Fruit fly (Drosophila melanogaster) whole organism, embryonic: ENCODE data around the gene CG32712.

Experiments used
- Atf6 ChIP-seq: fragments of 200-800 bp; sonication (Bioruptor generic); IDR thresholded peaks from 2 replicates; pipeline ENCODE4 v1.3.6; 2022; ENCODE audit warnings: missing biosample characterization, missing genetic modification characterization
- CG10147 ChIP-seq: fragments of 200-800 bp; sonication (Bioruptor generic); optimal IDR thresholded peaks from 2 replicates; lab custom pipeline; 2019; ENCODE audit warnings: missing biosample characterization, mild to moderate bottlenecking, missing genetic modification characterization, moderate library complexity
- CG11504 ChIP-seq: fragments of 200-800 bp; sonication (Bioruptor generic); optimal IDR thresholded peaks from 3 replicates; lab custom pipeline; 2019; ENCODE audit warnings: missing biosample characterization, mild to moderate bottlenecking, missing genetic modification characterization, moderate library complexity
- CG12744 ChIP-seq: fragments of 200-800 bp; sonication (Bioruptor generic); optimal IDR thresholded peaks from 2 replicates; lab custom pipeline; 2016; ENCODE audit warnings: missing biosample characterization, missing genetic modification characterization
- CG16815 ChIP-seq: fragments of 200-800 bp; sonication (Bioruptor generic); optimal IDR thresholded peaks from 3 replicates; lab custom pipeline; 2017; ENCODE audit warnings: missing biosample characterization, mild to moderate bottlenecking, missing genetic modification characterization
- CG17829 ChIP-seq: fragments of 200-800 bp; optimal IDR thresholded peaks from 2 replicates; lab custom pipeline; 2019; ENCODE audit warnings: missing biosample characterization, mild to moderate bottlenecking, missing genetic modification characterization, moderate library complexity
- CG2120 ChIP-seq: fragments of 200-800 bp; sonication (Bioruptor generic); optimal IDR thresholded peaks from 3 replicates; lab custom pipeline; 2016; ENCODE audit warnings: missing biosample characterization, missing genetic modification characterization
- CG32532 ChIP-seq: fragments of 200-800 bp; sonication (Bioruptor generic); IDR thresholded peaks from 2 replicates; pipeline ENCODE4 v1.3.6; 2022; ENCODE audit warnings: missing biosample characterization, missing genetic modification characterization
- CG33213 ChIP-seq: fragments of 200-800 bp; sonication (Bioruptor generic); optimal IDR thresholded peaks from 3 replicates; lab custom pipeline; 2016; ENCODE audit warnings: missing biosample characterization, missing genetic modification characterization
- CG4424 ChIP-seq: fragments of 200-800 bp; sonication (Bioruptor generic); optimal IDR thresholded peaks from 3 replicates; lab custom pipeline; 2016; ENCODE audit warnings: missing biosample characterization, missing genetic modification characterization
- CG6254 ChIP-seq: fragments of 200-800 bp; sonication (Bioruptor generic); optimal IDR thresholded peaks from 3 replicates; lab custom pipeline; 2017; ENCODE audit warnings: mild to moderate bottlenecking, missing biosample characterization, missing genetic modification reagents, missing genetic modification characterization
- CG6689 ChIP-seq: fragments of 200-800 bp; sonication (Bioruptor generic); IDR thresholded peaks from 2 replicates; pipeline ENCODE4 v1.3.6; 2022; ENCODE audit warnings: missing biosample characterization, missing genetic modification characterization
- CG7271 ChIP-seq: fragments of 200-800 bp; sonication (Bioruptor generic); optimal IDR thresholded peaks from 2 replicates; lab custom pipeline; 2018; ENCODE audit warnings: missing biosample characterization, mild to moderate bottlenecking, missing genetic modification characterization, moderate library complexity
- CG7556 ChIP-seq: fragments of 200-800 bp; sonication (Bioruptor generic); optimal IDR thresholded peaks from 2 replicates; lab custom pipeline; 2017; ENCODE audit warnings: missing biosample characterization, mild to moderate bottlenecking, missing genetic modification characterization
- CG7987 ChIP-seq: fragments of 200-800 bp; sonication (Bioruptor generic); optimal IDR thresholded peaks from 2 replicates; lab custom pipeline; 2018; ENCODE audit warnings: missing biosample characterization, mild to moderate bottlenecking, missing genetic modification characterization, moderate library complexity
- Chrac-16 ChIP-seq: fragments of 200-800 bp; sonication (Bioruptor generic); optimal IDR thresholded peaks from 3 replicates; lab custom pipeline; 2016; ENCODE audit warnings: missing biosample characterization, missing genetic modification characterization
- D ChIP-seq, 2 experiments: fragments of 200-800 bp in 1 of 2; fragments of >200 bp in 1 of 2; sonication (Bioruptor generic) in 1 of 2; optimal IDR thresholded peaks; 2 replicates in 1 of 2; 3 replicates in 1 of 2; lab custom pipeline; 2017; ENCODE audit warnings: mild to moderate bottlenecking in 1 of 2, missing biosample characterization in 1 of 2, missing genetic modification characterization in 1 of 2, missing genetic modification reagents in 1 of 2
- Dad ChIP-seq: fragments of 200-800 bp; sonication (Bioruptor generic); optimal IDR thresholded peaks from 3 replicates; lab custom pipeline; 2016; ENCODE audit warnings: missing biosample characterization, missing genetic modification characterization
- Dp ChIP-seq: fragments of 200-800 bp; sonication (Bioruptor generic); optimal IDR thresholded peaks from 2 replicates; lab custom pipeline; 2018; ENCODE audit warnings: missing biosample characterization, mild to moderate bottlenecking, missing genetic modification characterization, moderate library complexity
- Gsc ChIP-seq: fragments of 200-800 bp; sonication (Bioruptor generic); IDR thresholded peaks from 2 replicates; pipeline ENCODE4 v1.3.6; 2022; ENCODE audit warnings: missing biosample characterization, missing genetic modification characterization
- MTF-1 ChIP-seq: fragments of 200-800 bp; sonication (Bioruptor generic); optimal IDR thresholded peaks from 2 replicates; lab custom pipeline; 2018; ENCODE audit warnings: missing biosample characterization, mild to moderate bottlenecking, missing genetic modification characterization, borderline replicate concordance
- Myb ChIP-seq: fragments of 200-800 bp; sonication (Bioruptor generic); optimal IDR thresholded peaks from 2 replicates; lab custom pipeline; 2016; ENCODE audit warnings: missing biosample characterization, missing genetic modification characterization
- NFAT ChIP-seq: fragments of 200-800 bp; sonication (Bioruptor generic); IDR thresholded peaks from 2 replicates; pipeline ENCODE4 v1.3.6; 2022; ENCODE audit warnings: missing biosample characterization, missing genetic modification characterization
- Nf-YC ChIP-seq: fragments of 200-800 bp; optimal IDR thresholded peaks from 3 replicates; lab custom pipeline; 2019; ENCODE audit warnings: missing biosample characterization, mild to moderate bottlenecking, missing genetic modification characterization, moderate library complexity
- Poxn ChIP-seq: fragments of 200-800 bp; sonication (Bioruptor generic); IDR thresholded peaks from 2 replicates; pipeline ENCODE4 v1.3.6; 2022; ENCODE audit warnings: missing biosample characterization, missing genetic modification characterization
- Sox102F ChIP-seq: fragments of 200-800 bp; sonication (Bioruptor generic); optimal IDR thresholded peaks from 2 replicates; lab custom pipeline; 2018; ENCODE audit warnings: missing biosample characterization, mild to moderate bottlenecking, missing genetic modification characterization, moderate library complexity
- Trl ChIP-seq, 3 experiments: fragments of >200 bp in 2 of 3; fragments of 200-800 bp in 1 of 3; sonication (Bioruptor generic) in 1 of 3; optimal IDR thresholded peaks; 2 replicates in 1 of 3; 3 replicates in 2 of 3; lab custom pipeline; 2016 to 2017; ENCODE audit warnings: missing biosample characterization in 1 of 3, missing genetic modification characterization in 1 of 3
- YL-1 ChIP-seq: fragments of 200-800 bp; sonication (Bioruptor generic); optimal IDR thresholded peaks from 3 replicates; lab custom pipeline; 2017; ENCODE audit warnings: missing biosample characterization, mild to moderate bottlenecking, missing genetic modification characterization
- ac ChIP-seq: fragments of 200-800 bp; sonication (Bioruptor generic); optimal IDR thresholded peaks from 3 replicates; lab custom pipeline; 2017; ENCODE audit warnings: missing biosample characterization, mild to moderate bottlenecking, missing genetic modification characterization
- bcd ChIP-seq: fragments of 200-800 bp; sonication (Bioruptor generic); optimal IDR thresholded peaks from 2 replicates; lab custom pipeline; 2017; ENCODE audit warnings: missing biosample characterization, mild to moderate bottlenecking, missing genetic modification characterization
- cad ChIP-seq: fragments of >200 bp; optimal IDR thresholded peaks from 2 replicates; lab custom pipeline; 2017; ENCODE audit warnings: missing biosample characterization, missing genetic modification characterization
- cas ChIP-seq: fragments of 200-800 bp; sonication (Bioruptor generic); IDR thresholded peaks from 2 replicates; pipeline ENCODE4 v1.3.6; 2022; ENCODE audit warnings: missing biosample characterization, missing genetic modification characterization
- da ChIP-seq: fragments of 200-800 bp; sonication (Bioruptor generic); optimal IDR thresholded peaks from 2 replicates; lab custom pipeline; 2016; ENCODE audit warnings: missing biosample characterization, missing genetic modification characterization
- ftz-f1 ChIP-seq: fragments of 200-800 bp; sonication (Bioruptor generic); optimal IDR thresholded peaks from 2 replicates; lab custom pipeline; 2016; ENCODE audit warnings: missing biosample characterization, missing genetic modification characterization
- gcm ChIP-seq: fragments of 200-800 bp; sonication (Bioruptor generic); optimal IDR thresholded peaks from 2 replicates; lab custom pipeline; 2019; ENCODE audit warnings: missing biosample characterization, mild to moderate bottlenecking, missing genetic modification characterization, moderate library complexity
- h ChIP-seq: fragments of >200 bp; optimal IDR thresholded peaks from 2 replicates; lab custom pipeline; 2017
- hth ChIP-seq: fragments of >200 bp; optimal IDR thresholded peaks from 2 replicates; lab custom pipeline; 2017; ENCODE audit warnings: inconsistent platforms
- ken ChIP-seq: fragments of 200-800 bp; sonication (Bioruptor generic); IDR thresholded peaks from 3 replicates; pipeline ENCODE4 v1.3.6; 2022; ENCODE audit warnings: missing biosample characterization, missing genetic modification characterization
- mld ChIP-seq: fragments of 200-800 bp; sonication (Bioruptor generic); IDR thresholded peaks from 3 replicates; pipeline ENCODE4 v1.3.6; 2022; ENCODE audit warnings: missing biosample characterization, missing genetic modification characterization; ENCODE audit not compliant: partially characterized antibody
- nau ChIP-seq: fragments of 200-800 bp; sonication (Bioruptor generic); optimal IDR thresholded peaks from 3 replicates; lab custom pipeline; 2017; ENCODE audit warnings: missing biosample characterization, mild to moderate bottlenecking, missing genetic modification characterization, missing genetic modification reagents
- pb ChIP-seq: fragments of 200-800 bp; sonication (Bioruptor generic); optimal IDR thresholded peaks from 3 replicates; lab custom pipeline; 2016; ENCODE audit warnings: missing biosample characterization, missing genetic modification characterization
- sna ChIP-seq: fragments of 200-800 bp; sonication (Bioruptor generic); IDR thresholded peaks from 2 replicates; pipeline ENCODE4 v1.3.6; 2022; ENCODE audit warnings: missing biosample characterization, missing genetic modification characterization; ENCODE audit not compliant: partially characterized antibody
- ttk ChIP-seq: fragments of 200-800 bp; sonication (Bioruptor generic); IDR thresholded peaks from 2 replicates; pipeline ENCODE4 v2.1.2; 2022; ENCODE audit warnings: missing biosample characterization, missing genetic modification characterization
- tup ChIP-seq: fragments of 200-800 bp; sonication (Bioruptor generic); optimal IDR thresholded peaks from 2 replicates; lab custom pipeline; 2016; ENCODE audit warnings: missing biosample characterization, mild to moderate bottlenecking, missing genetic modification characterization, moderate library complexity
- twi ChIP-seq: fragments of 200-800 bp; optimal IDR thresholded peaks from 2 replicates; lab custom pipeline; 2019; ENCODE audit warnings: missing biosample characterization, mild to moderate bottlenecking, missing genetic modification characterization, moderate library complexity
- unc-4 ChIP-seq: fragments of 200-800 bp; sonication (Bioruptor generic); IDR thresholded peaks from 2 replicates; pipeline ENCODE4 v1.3.6; 2022; ENCODE audit warnings: missing biosample characterization, missing genetic modification characterization; ENCODE audit not compliant: partially characterized antibody
- usp ChIP-seq: fragments of >200 bp; optimal IDR thresholded peaks from 2 replicates; lab custom pipeline; 2017; ENCODE audit warnings: missing biosample characterization, missing genetic modification characterization
- zfh2 ChIP-seq: fragments of 200-800 bp; sonication (Bioruptor generic); optimal IDR thresholded peaks from 2 replicates; lab custom pipeline; 2016; ENCODE audit warnings: missing biosample characterization, missing genetic modification characterization

The CG32712 gene

dm6 chrX:8411532-8411960, 22.1 kb downstream of the CG32712 start, which contains the start of gene lawc (continued):
- TF ChIP-seq ken (GFP tag; lab: Robert Waterston, UW) (no peak), cas (GFP tag; lab: Robert Waterston, UW) (peak; percentile 35; the same call in 1 of the 2 replicates), CG4424 (no peak), CG16815 (GFP tag; lab: Kevin White, UChicago) (no peak), CG7556 (GFP tag; lab: Kevin White, UChicago) (peak; percentile 9), twi (tag; lab: Kevin White, UChicago) (no peak), pb (no peak), unc-4 (GFP tag; lab: Robert Waterston, UW) (peak; percentile 38; the same call in 1 of the 2 replicates), usp (GFP tag; lab: Kevin White, UChicago) (no peak), NFAT (peak; percentile 56; the same call in 1 of the 2 replicates), tup (GFP tag; lab: Kevin White, UChicago) (no peak), Gsc (no peak), Trl (optimal IDR thresholded peaks at IDR 0.05; lab: Kevin White, UChicago) (peak; percentile 75 to 87), Trl (GFP tag; optimal IDR thresholded peaks at IDR 0.05; lab: Kevin White, UChicago) (peak; percentile 19), CG7987 (GFP tag; lab: Kevin White, UChicago) (peak; percentile 50), ttk (GFP tag; lab: Robert Waterston, UW) (no peak), Dp (GFP tag; lab: Kevin White, UChicago) (peak; percentile 1)

- TF ChIP-seq gcm (GFP tag; lab: Kevin White, UChicago) (no peak), h (no peak), ac (GFP tag; lab: Kevin White, UChicago) (no peak), D (optimal IDR thresholded peaks at IDR 0.05; lab: Kevin White, UChicago) (no peak), D (GFP tag; optimal IDR thresholded peaks at IDR 0.05; lab: Kevin White, UChicago) (no peak), MTF-1 (GFP tag; lab: Kevin White, UChicago) (no peak), CG12744 (GFP tag; lab: Kevin White, UChicago) (no peak), nau (no peak), Myb (GFP tag; lab: Kevin White, UChicago) (no peak), cad (GFP tag; lab: Kevin White, UChicago) (no peak), CG6689 (no peak), ftz-f1 (no peak), CG33213 (GFP tag; lab: Kevin White, UChicago) (no peak), Nf-YC (no peak), zfh2 (GFP tag; lab: Kevin White, UChicago) (no peak), sna (no peak), CG10147 (GFP tag; lab: Kevin White, UChicago) (no peak), hth (no peak), Dad (GFP tag; lab: Kevin White, UChicago) (no peak), CG7271 (tag; lab: Kevin White, UChicago) (no peak), mld (GFP tag; lab: Robert Waterston, UW) (no peak), CG32532 (peak; percentile 60), Sox102F (GFP tag; lab: Kevin White, UChicago) (no peak), CG11504 (tag; lab: Kevin White, UChicago) (no peak), da (GFP tag; lab: Kevin White, UChicago) (no peak), YL-1 (GFP tag; lab: Kevin White, UChicago) (no peak), CG6254 (GFP tag; lab: Kevin White, UChicago) (peak; percentile 24), bcd (no peak), CG17829 (tag; lab: Kevin White, UChicago) (no peak), Poxn (GFP tag; lab: Robert Waterston, UW) (no peak), Atf6 (peak; percentile 73), CG2120 (GFP tag; lab: Kevin White, UChicago) (no peak), Chrac-16 (GFP tag; lab: Kevin White, UChicago) (no peak)
Observed at dm6 chrX:8410349-8411240, 23.0 kb downstream of the CG32712 start.
